Fruit fly (Drosophila melanogaster): ENCODE data around the gene muc.

The muc gene

dm6 chr2L:7396962-7397361, 29.7 kb upstream of the muc start (continued):
- TF ChIP-seq CG10543 (GFP tag; optimal IDR thresholded peaks at IDR 0.05) (no peak), maf-S (GFP tag; optimal IDR thresholded peaks at IDR 0.05) (peak; percentile 34), ci (GFP tag; IDR thresholded peaks at IDR 0.05) (peak; percentile 80), kay (GFP tag; optimal IDR thresholded peaks at IDR 0.05) (peak; percentile 51), CG6272 (GFP tag; IDR thresholded peaks at IDR 0.05) (peak; percentile 54; the same call in 1 of the 2 replicates), CG7928 (GFP tag; optimal IDR thresholded peaks at IDR 0.05) (no peak), CG11560 (tag; IDR thresholded peaks at IDR 0.05) (no peak), CG14050 (GFP tag; IDR thresholded peaks at IDR 0.05) (peak; percentile 60; the same call in 2 of the 3 replicates), gro (GFP tag; optimal IDR thresholded peaks at IDR 0.05) (no peak), CG14014 (GFP tag; IDR thresholded peaks at IDR 0.05) (peak; percentile 74), CG1529 (GFP tag; optimal IDR thresholded peaks at IDR 0.05) (peak; percentile 13), CoRest (tag; optimal IDR thresholded peaks at IDR 0.05) (peak; percentile 56), CG34224 (GFP tag; IDR thresholded peaks at IDR 0.05; ENCODE audit: partially characterized antibody) (no peak), CG14860 (GFP tag; IDR thresholded peaks at IDR 0.05; ENCODE audit: partially characterized antibody) (no peak), hb (GFP tag; IDR thresholded peaks at IDR 0.05; ENCODE audit: partially characterized antibody) (no peak), kah (GFP tag; optimal IDR thresholded peaks at IDR 0.05) (no peak), ash1 (GFP tag; optimal IDR thresholded peaks at IDR 0.05) (no peak), D19A (tag; optimal IDR thresholded peaks at IDR 0.05) (peak; percentile 58), oc (tag; optimal IDR thresholded peaks at IDR 0.05) (peak; percentile 41), croc (GFP tag; conservative IDR thresholded peaks at IDR 0.05) (peak; percentile 51), ssp (GFP tag; IDR thresholded peaks at IDR 0.05) (0 out of 2 replicates have a peak, but pooled peaks have one; percentile 38), Adf1 (GFP tag; IDR thresholded peaks at IDR 0.05) (no peak), Oli (tag; optimal IDR thresholded peaks at IDR 0.05) (peak; percentile 71), h (optimal IDR thresholded peaks at IDR 0.05) (no peak), CTCF (GFP tag; optimal IDR thresholded peaks at IDR 0.05) (no peak), Antp (GFP tag; optimal IDR thresholded peaks at IDR 0.05) (peak; percentile 34), CG10654 (GFP tag; optimal IDR thresholded peaks at IDR 0.05) (peak; percentile 41), Atf6 (GFP tag; IDR thresholded peaks at IDR 0.05) (peak; percentile 71; the same call in 1 of the 2 replicates), ATbp (GFP tag; optimal IDR thresholded peaks at IDR 0.05) (peak; percentile 50), Aef1 (GFP tag; IDR thresholded peaks at IDR 0.05) (peak; percentile 57; the same call in 2 of the 3 replicates), Myb (GFP tag; optimal IDR thresholded peaks at IDR 0.05) (peak; percentile 11), CG11723 (GFP tag; optimal IDR thresholded peaks at IDR 0.05) (peak; percentile 3), crol (GFP tag; IDR thresholded peaks at IDR 0.05) (no peak), GATAe (GFP tag; conservative IDR thresholded peaks at IDR 0.05) (no peak), CG9727 (GFP tag; optimal IDR thresholded peaks at IDR 0.05) (peak; percentile 35), seq (GFP tag; IDR thresholded peaks at IDR 0.05) (peak; percentile 58), dpn (GFP tag; optimal IDR thresholded peaks at IDR 0.05) (peak; percentile 62 to 76), Dfd (GFP tag; optimal IDR thresholded peaks at IDR 0.05) (no peak), CG13424 (tag; optimal IDR thresholded peaks at IDR 0.05) (peak; percentile 55), ham (GFP tag; IDR thresholded peaks at IDR 0.05) (no peak), Sry-β (GFP tag; optimal IDR thresholded peaks at IDR 0.05) (no peak), YL-1 (GFP tag; optimal IDR thresholded peaks at IDR 0.05) (no peak), CG2678 (tag; optimal IDR thresholded peaks at IDR 0.05) (peak; percentile 80), CG7963 (GFP tag; IDR thresholded peaks at IDR 0.05; ENCODE audit: partially characterized antibody) (no peak), HLH54F (GFP tag; optimal IDR thresholded peaks at IDR 0.05) (peak; percentile 47), slou (GFP tag; optimal IDR thresholded peaks at IDR 0.05) (peak; percentile 7), Fer2 (tag; optimal IDR thresholded peaks at IDR 0.05) (no peak), row (GFP tag; IDR thresholded peaks at IDR 0.05) (peak; percentile 80), pzg (GFP tag; optimal IDR thresholded peaks at IDR 0.05) (no peak), Deaf1 (tag; optimal IDR thresholded peaks at IDR 0.05) (peak; percentile 5), CG17912 (GFP tag; optimal IDR thresholded peaks at IDR 0.05) (no peak), CG9437 (GFP tag; optimal IDR thresholded peaks at IDR 0.05) (peak; percentile 56)

Data from whole organism, embryonic.